Worm (Caenorhabditis elegans) whole organism, L4 larva: Measurements from ENCODE around the gene pch-2.

Experiments
- D1046.2 ChIP-seq: fragments of 200-800 bp; sonication (Bioruptor generic); IDR thresholded peaks from 2 replicates; pipeline ENCODE4 v1.3.6; 2022; ENCODE audit warnings: missing genetic modification characterization, missing compliant biosample characterization
- F10B5.3 ChIP-seq: sonication (generic microtip); optimal IDR thresholded peaks from 2 replicates; lab custom pipeline; 2016; ENCODE audit warnings: mild to moderate bottlenecking, missing genetic modification characterization, missing compliant biosample characterization
- F26F4.8 ChIP-seq: fragments of 200-800 bp; sonication (Bioruptor generic); conservative IDR thresholded peaks from 2 replicates; pipeline ENCODE4 v1.3.6; 2022; ENCODE audit warnings: missing genetic modification characterization, missing compliant biosample characterization
- F37D6.2 ChIP-seq: sonication (generic microtip); optimal IDR thresholded peaks from 2 replicates; lab custom pipeline; 2016; ENCODE audit warnings: mild to moderate bottlenecking, missing genetic modification characterization, missing compliant biosample characterization
- Y105C5A.15 ChIP-seq: fragments of 200-800 bp; sonication (Bioruptor generic); IDR thresholded peaks from 2 replicates; pipeline ENCODE4 v1.3.6; 2022; ENCODE audit warnings: missing genetic modification characterization, missing compliant biosample characterization
- Y48G9A.11 ChIP-seq: fragments of 200-800 bp; sonication (Bioruptor generic); IDR thresholded peaks from 2 replicates; pipeline ENCODE4 v1.3.6; 2022; ENCODE audit warnings: missing genetic modification reagents, missing genetic modification characterization, missing compliant biosample characterization
- Y5F2A.4 ChIP-seq: fragments of 200-800 bp; sonication (Bioruptor generic); optimal IDR thresholded peaks from 2 replicates; lab custom pipeline; 2018; ENCODE audit warnings: mild to moderate bottlenecking, missing genetic modification characterization, missing compliant biosample characterization
- ZK337.2 ChIP-seq: fragments of 200-800 bp; sonication (Bioruptor generic); IDR thresholded peaks from 2 replicates; pipeline ENCODE4 v1.3.6; 2022; ENCODE audit warnings: missing genetic modification reagents, missing genetic modification characterization, missing compliant biosample characterization
- aha-1 ChIP-seq: fragments of 150-350 bp; peaks from one replicate; lab custom pipeline; 2014; ENCODE audit warnings: missing biosample characterization, missing genetic modification characterization
- aly-2 ChIP-seq: sonication (generic microtip); optimal IDR thresholded peaks from 2 replicates; lab custom pipeline; 2018; ENCODE audit warnings: missing biosample characterization, missing genetic modification characterization
- ama-1 ChIP-seq: fragments of 150-350 bp; optimal IDR thresholded peaks from 2 replicates; lab custom pipeline; 2014; ENCODE audit warnings: inconsistent platforms, mixed read lengths
- attf-4 ChIP-seq: sonication (generic microtip); optimal IDR thresholded peaks from 3 replicates; lab custom pipeline; 2017; ENCODE audit warnings: missing biosample characterization, missing genetic modification characterization
- ceh-62 ChIP-seq: sonication (generic microtip); optimal IDR thresholded peaks from 2 replicates; lab custom pipeline; 2017; ENCODE audit warnings: missing biosample characterization, missing genetic modification characterization
- cey-2 ChIP-seq: sonication (generic microtip); optimal IDR thresholded peaks from 3 replicates; lab custom pipeline; 2017; ENCODE audit warnings: missing genetic modification characterization, mild to moderate bottlenecking, missing compliant biosample characterization, antibody characterized with exemption, borderline replicate concordance; ENCODE audit not compliant: insufficient read depth
- ctbp-1 ChIP-seq: fragments of 200-800 bp; sonication (Bioruptor generic); IDR thresholded peaks from 2 replicates; pipeline ENCODE4 v1.3.6; 2022; ENCODE audit warnings: missing genetic modification reagents, missing genetic modification characterization, missing compliant biosample characterization
- daf-16 ChIP-seq, 3 experiments: sonication (generic microtip); optimal IDR thresholded peaks; 2 replicates each; lab custom pipeline; 2016 to 2017; ENCODE audit warnings: missing genetic modification characterization in 3 of 3, missing genetic modification reagents in 3 of 3, mild to moderate bottlenecking in 2 of 3, missing compliant biosample characterization in 2 of 3, missing biosample characterization in 1 of 3, moderate library complexity in 1 of 3
- dmd-6 ChIP-seq: fragments of 200-800 bp; sonication (Bioruptor generic); IDR thresholded peaks from 2 replicates; pipeline ENCODE4 v1.3.6; 2022; ENCODE audit warnings: missing genetic modification reagents, missing genetic modification characterization, missing compliant biosample characterization
- duxl-1 ChIP-seq: sonication (generic microtip); optimal IDR thresholded peaks from 2 replicates; lab custom pipeline; 2016; ENCODE audit warnings: mild to moderate bottlenecking, missing genetic modification characterization, moderate library complexity, missing compliant biosample characterization; ENCODE audit not compliant: poor library complexity
- dve-1 ChIP-seq: sonication (generic microtip); optimal IDR thresholded peaks from 2 replicates; lab custom pipeline; 2017; ENCODE audit warnings: antibody characterized with exemption, mild to moderate bottlenecking, missing genetic modification characterization, missing compliant biosample characterization; ENCODE audit not compliant: insufficient read depth
- fkh-10 ChIP-seq: fragments of 150-350 bp; optimal IDR thresholded peaks from 2 replicates; lab custom pipeline; 2014; ENCODE audit warnings: missing biosample characterization, missing genetic modification reagents, missing genetic modification characterization
- hmg-1.1 ChIP-seq: fragments of 200-800 bp; sonication (Bioruptor generic); IDR thresholded peaks from 2 replicates; pipeline ENCODE4 v1.3.6; 2022; ENCODE audit warnings: missing genetic modification reagents, missing genetic modification characterization, missing compliant biosample characterization
- jun-1 ChIP-seq: fragments of 150-350 bp; optimal IDR thresholded peaks from 2 replicates; lab custom pipeline; 2014; ENCODE audit warnings: missing biosample characterization, missing genetic modification reagents, missing genetic modification characterization
- lin-15B ChIP-seq: fragments of 150-350 bp; sonication (generic microtip); optimal IDR thresholded peaks from 3 replicates; lab custom pipeline; 2014; ENCODE audit warnings: missing biosample characterization, missing genetic modification characterization
- lin-38 ChIP-seq: fragments of 200-800 bp; sonication (Bioruptor generic); IDR thresholded peaks from 2 replicates; pipeline ENCODE4 v1.3.6; 2022; ENCODE audit warnings: missing genetic modification reagents, missing genetic modification characterization, missing compliant biosample characterization
- madf-5 ChIP-seq, 2 experiments: fragments of 200-800 bp; sonication (Bioruptor generic); IDR thresholded peaks; 2 replicates each; pipeline ENCODE4 v1.3.6; 2022; ENCODE audit warnings: missing compliant biosample characterization in 2 of 2, missing genetic modification characterization in 2 of 2
- madf-9 ChIP-seq: fragments of 200-800 bp; sonication (Bioruptor generic); conservative IDR thresholded peaks from 2 replicates; pipeline ENCODE4 v1.3.6; 2022; ENCODE audit warnings: missing genetic modification reagents, missing genetic modification characterization, missing compliant biosample characterization
- mes-2 ChIP-seq: sonication (generic microtip); optimal IDR thresholded peaks from 2 replicates; lab custom pipeline; 2016; ENCODE audit warnings: missing genotype, mild to moderate bottlenecking, missing genetic modification characterization, missing compliant biosample characterization; ENCODE audit not compliant: poor library complexity, severe bottlenecking
- mxl-2 ChIP-seq: fragments of 200-800 bp; sonication (Bioruptor generic); conservative IDR thresholded peaks from 2 replicates; pipeline ENCODE4 v1.3.6; 2022; ENCODE audit warnings: missing genetic modification reagents, missing genetic modification characterization, missing compliant biosample characterization
- mxl-3 ChIP-seq: fragments of 200-800 bp; sonication (Bioruptor generic); optimal IDR thresholded peaks from 2 replicates; lab custom pipeline; 2018; ENCODE audit warnings: mild to moderate bottlenecking, missing genetic modification characterization, missing compliant biosample characterization
- nhr-102 ChIP-seq: sonication (generic microtip); optimal IDR thresholded peaks from 2 replicates; lab custom pipeline; 2016; ENCODE audit warnings: mild to moderate bottlenecking, missing genetic modification characterization, moderate library complexity, missing compliant biosample characterization
- nhr-11 ChIP-seq: fragments of 150-350 bp; optimal IDR thresholded peaks from 2 replicates; lab custom pipeline; 2014; ENCODE audit warnings: missing biosample characterization, missing genetic modification characterization
- nhr-237 ChIP-seq: sonication (generic microtip); optimal IDR thresholded peaks from 2 replicates; lab custom pipeline; 2017; ENCODE audit warnings: missing biosample characterization, missing genetic modification characterization
- nhr-25 ChIP-seq: sonication (generic microtip); optimal IDR thresholded peaks from 2 replicates; lab custom pipeline; 2017; ENCODE audit warnings: missing genetic modification characterization, mild to moderate bottlenecking, missing compliant biosample characterization, antibody characterized with exemption, moderate library complexity, borderline replicate concordance; ENCODE audit not compliant: insufficient read depth
- nhr-28 ChIP-seq: fragments of 150-350 bp; optimal IDR thresholded peaks from 2 replicates; lab custom pipeline; 2014; ENCODE audit warnings: missing biosample characterization, missing genetic modification characterization
- nhr-76 ChIP-seq: fragments of 150-350 bp; optimal IDR thresholded peaks from 2 replicates; lab custom pipeline; 2014; ENCODE audit warnings: missing biosample characterization, missing genetic modification characterization
- pqm-1 ChIP-seq: sonication (generic microtip); optimal IDR thresholded peaks from 2 replicates; lab custom pipeline; 2017; ENCODE audit warnings: missing biosample characterization, missing genetic modification characterization
- rbr-2 ChIP-seq: sonication (generic microtip); optimal IDR thresholded peaks from 2 replicates; lab custom pipeline; 2016; ENCODE audit warnings: missing genotype, missing genetic modification characterization, missing compliant biosample characterization
- snpc-1.2 ChIP-seq: fragments of 200-800 bp; sonication (Bioruptor generic); IDR thresholded peaks from 2 replicates; pipeline ENCODE4 v1.3.6; 2022; ENCODE audit warnings: missing genetic modification reagents, missing genetic modification characterization, missing compliant biosample characterization
- tag-97 ChIP-seq: fragments of 200-800 bp; sonication (Bioruptor generic); IDR thresholded peaks from 2 replicates; pipeline ENCODE4 v1.3.6; 2022; ENCODE audit warnings: missing genetic modification characterization, missing compliant biosample characterization
- tra-1 ChIP-seq: fragments of 200-800 bp; sonication (Bioruptor generic); IDR thresholded peaks from 2 replicates; pipeline ENCODE4 v1.3.6; 2022; ENCODE audit warnings: missing genetic modification reagents, missing genetic modification characterization, missing compliant biosample characterization
- unc-39 ChIP-seq: sonication (generic microtip); optimal IDR thresholded peaks from 2 replicates; lab custom pipeline; 2017; ENCODE audit warnings: missing biosample characterization, missing genetic modification characterization
- vab-7 ChIP-seq: fragments of 200-800 bp; sonication (Bioruptor generic); IDR thresholded peaks from 2 replicates; pipeline ENCODE4 v1.3.6; 2022; ENCODE audit warnings: missing genetic modification reagents, missing genetic modification characterization, missing compliant biosample characterization
- zfp-2 ChIP-seq: sonication (generic microtip); optimal IDR thresholded peaks from 2 replicates; lab custom pipeline; 2016; ENCODE audit warnings: mild to moderate bottlenecking, missing genetic modification characterization, missing compliant biosample characterization
- ztf-7 ChIP-seq: fragments of 150-350 bp; optimal IDR thresholded peaks from 2 replicates; lab custom pipeline; 2014; ENCODE audit warnings: missing biosample characterization, missing genetic modification characterization

Gene pch-2

ce11 chrII:8126132-8126531 is 32.0 kb upstream of the pch-2 start (continued):
- no peak for TF ChIP-seq ztf-7 (tag; lab: Kevin White, UChicago)
- peak; percentile 59; the same call in 1 of the 2 replicates for TF ChIP-seq dmd-6 (GFP tag; lab: Robert Waterston, UW)
- peak; percentile 58 for TF ChIP-seq nhr-28 (tag; lab: Kevin White, UChicago)
- no peak for TF ChIP-seq tra-1 (GFP tag; lab: Robert Waterston, UW)
- no peak for TF ChIP-seq nhr-76 (tag; lab: Kevin White, UChicago)
- peak; percentile 47 for TF ChIP-seq dve-1 (tag; lab: Kevin White, UChicago)
- TF ChIP-seq D1046.2 (GFP tag; lab: Robert Waterston, UW): no peak
- TF ChIP-seq nhr-237 (tag; lab: Kevin White, UChicago): no peak
- no peak for TF ChIP-seq Y5F2A.4 (GFP tag; lab: Kevin White, UChicago)
- no peak for TF ChIP-seq madf-5 (GFP tag; IDR thresholded peaks at IDR 0.05; lab: Robert Waterston, UW)
- TF ChIP-seq nhr-11 (tag; lab: Kevin White, UChicago): no peak
- peak; percentile 60 for TF ChIP-seq rbr-2
- no peak for TF ChIP-seq F10B5.3 (tag; lab: Kevin White, UChicago)
- no peak for TF ChIP-seq attf-4 (tag; lab: Kevin White, UChicago)
- TF ChIP-seq ctbp-1 (GFP tag; lab: Robert Waterston, UW): peak; percentile 70
- TF ChIP-seq nhr-102 (tag; lab: Kevin White, UChicago): no peak
- no peak for TF ChIP-seq jun-1 (tag; lab: Kevin White, UChicago)
- peak; percentile 64 for TF ChIP-seq mxl-3
- no peak for TF ChIP-seq snpc-1.2 (GFP tag; lab: Robert Waterston, UW)
- TF ChIP-seq pqm-1 (tag; lab: Kevin White, UChicago): no peak
- peak; percentile 54 for TF ChIP-seq lin-38 (GFP tag; lab: Robert Waterston, UW)
- no peak for TF ChIP-seq madf-9 (GFP tag; lab: Robert Waterston, UW)
- TF ChIP-seq unc-39 (tag; lab: Kevin White, UChicago): no peak
- TF ChIP-seq zfp-2 (tag; lab: Kevin White, UChicago): no peak
- no peak for TF ChIP-seq Y48G9A.11 (GFP tag; lab: Robert Waterston, UW)
- no peak for TF ChIP-seq mxl-2 (GFP tag; lab: Robert Waterston, UW)
- TF ChIP-seq duxl-1 (tag; lab: Kevin White, UChicago): no peak
- no peak for TF ChIP-seq ZK337.2 (GFP tag; lab: Robert Waterston, UW)
- no peak for TF ChIP-seq F37D6.2 (tag; lab: Kevin White, UChicago)
- TF ChIP-seq ama-1: no peak
- TF ChIP-seq ceh-62 (tag; lab: Kevin White, UChicago): no peak
- peak; percentile 60 for TF ChIP-seq mes-2 (tag; lab: Kevin White, UChicago)
- TF ChIP-seq Y105C5A.15 (GFP tag; lab: Robert Waterston, UW): no peak
- TF ChIP-seq nhr-25: no peak
- TF ChIP-seq cey-2 (tag; lab: Kevin White, UChicago): no peak
- TF ChIP-seq fkh-10: peak; percentile 20
- TF ChIP-seq tag-97 (GFP tag; lab: Robert Waterston, UW): no peak
- no peak for TF ChIP-seq F26F4.8 (GFP tag; lab: Robert Waterston, UW)
- no peak for TF ChIP-seq aly-2
- TF ChIP-seq vab-7 (GFP tag; lab: Robert Waterston, UW): peak; percentile 41; the same call in 1 of the 2 replicates
- peak; percentile 76 for TF ChIP-seq hmg-1.1 (GFP tag; lab: Robert Waterston, UW)

- TF ChIP-seq aha-1 (tag; lab: Kevin White, UChicago) (peak; percentile 82), mxl-3 (no peak), lin-15B (tag; lab: Kevin White, UChicago) (no peak), daf-16 (GFP tag; optimal IDR thresholded peaks at IDR 0.05; lab: Kevin White, UChicago) (no peak), daf-16 (tag; optimal IDR thresholded peaks at IDR 0.05; lab: Kevin White, UChicago) (peak; percentile 5), hmg-1.1 (GFP tag; lab: Robert Waterston, UW) (no peak)
Measured at ce11 chrII:8126617-8127016, 31.5 kb upstream of the pch-2 start.
